Worm (Caenorhabditis elegans): Measurements from ENCODE around the gene asp-5.

DNA sequence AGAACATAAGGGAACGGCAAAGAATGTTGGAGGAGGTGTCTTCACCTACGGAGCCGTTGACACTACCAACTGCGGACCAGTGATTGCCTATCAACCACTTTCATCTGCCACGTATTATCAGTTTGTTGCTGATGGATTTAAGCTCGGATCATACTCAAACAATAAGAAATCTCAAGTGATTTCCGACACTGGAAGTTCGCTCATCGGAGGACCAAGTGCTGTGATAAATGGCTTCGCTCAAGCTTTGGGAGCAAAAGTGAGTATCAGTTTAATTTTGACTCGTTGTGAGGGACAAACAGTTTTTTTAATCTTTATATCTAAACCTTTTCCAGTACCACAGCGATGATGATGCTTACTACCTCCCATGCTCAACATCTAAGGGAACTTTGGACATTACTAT is 790 bp upstream of the asp-5 start:
- TF ChIP-seq blmp-1 (tag; optimal IDR thresholded peaks at IDR 0.05; ENCODE audit: insufficient read depth) (no peak), ceh-82 (tag; optimal IDR thresholded peaks at IDR 0.05) (no peak)

Data from whole organism, L2 larva.